Worm (Caenorhabditis elegans) whole organism, L1 larva: ENCODE measurements around the gene txt-18.

Experiments used
- C04F5.9 ChIP-seq: sonication (generic microtip); optimal IDR thresholded peaks from 2 replicates; lab custom pipeline; 2016; ENCODE audit warnings: missing genetic modification characterization, missing compliant biosample characterization
- C16A3.4 ChIP-seq: fragments of 150-350 bp; optimal IDR thresholded peaks from 2 replicates; lab custom pipeline; 2014; ENCODE audit warnings: missing biosample characterization, missing genetic modification characterization
- C34B4.2 ChIP-seq: sonication (generic microtip); optimal IDR thresholded peaks from 2 replicates; lab custom pipeline; 2017; ENCODE audit warnings: mild to moderate bottlenecking, missing genetic modification characterization, missing compliant biosample characterization
- Y116A8C.19 ChIP-seq: sonication (generic microtip); optimal IDR thresholded peaks from 2 replicates; lab custom pipeline; 2016; ENCODE audit warnings: missing compliant biosample characterization, missing genetic modification characterization, borderline replicate concordance
- aha-1 ChIP-seq: fragments of 150-350 bp; optimal IDR thresholded peaks from 2 replicates; lab custom pipeline; 2014; ENCODE audit warnings: missing biosample characterization, missing genetic modification characterization
- aly-2 ChIP-seq: fragments of 150-350 bp; optimal IDR thresholded peaks from 2 replicates; lab custom pipeline; 2014; ENCODE audit warnings: missing biosample characterization, missing genetic modification characterization
- blmp-1 ChIP-seq: fragments of 150-350 bp; optimal IDR thresholded peaks from 2 replicates; lab custom pipeline; 2014; ENCODE audit warnings: missing biosample characterization, missing genetic modification characterization
- ceh-88 ChIP-seq: fragments of 200-800 bp; sonication (Bioruptor generic); IDR thresholded peaks from 2 replicates; pipeline ENCODE4 v1.3.6; 2022; ENCODE audit warnings: missing genetic modification characterization, missing compliant biosample characterization
- ceh-90 ChIP-seq: sonication (generic microtip); optimal IDR thresholded peaks from 2 replicates; lab custom pipeline; 2016; ENCODE audit warnings: missing genetic modification characterization, missing compliant biosample characterization
- ces-1 ChIP-seq: fragments of 150-350 bp; optimal IDR thresholded peaks from 2 replicates; lab custom pipeline; 2014; ENCODE audit warnings: missing biosample characterization, missing genetic modification reagents, missing genetic modification characterization
- dsc-1 ChIP-seq: sonication (generic microtip); optimal IDR thresholded peaks from 2 replicates; lab custom pipeline; 2016; ENCODE audit warnings: mild to moderate bottlenecking, missing genetic modification characterization, missing compliant biosample characterization
- efl-1 ChIP-seq, 4 experiments: fragments of 150-350 bp; optimal IDR thresholded peaks in 3 of 4; peaks in 1 of 4; 1 replicate in 1 of 4; 2 replicates in 3 of 4; lab custom pipeline; 2014; ENCODE audit warnings: missing biosample characterization in 2 of 4, missing genetic modification characterization in 2 of 4, missing genetic modification reagents in 2 of 4
- elt-2 ChIP-seq: sonication (generic microtip); optimal IDR thresholded peaks from 2 replicates; lab custom pipeline; 2016; ENCODE audit warnings: missing genetic modification characterization, mild to moderate bottlenecking, inconsistent platforms, missing compliant biosample characterization, missing genetic modification reagents
- elt-3 ChIP-seq, 6 experiments: fragments of 150-350 bp in 1 of 6; sonication (generic microtip); optimal IDR thresholded peaks; 2 replicates each; lab custom pipeline; 2017 to 2018; ENCODE audit warnings: missing biosample characterization in 6 of 6, missing genetic modification characterization in 6 of 6, inconsistent platforms in 1 of 6
- ets-5 ChIP-seq: fragments of 200-800 bp; sonication (Bioruptor generic); IDR thresholded peaks from 2 replicates; pipeline ENCODE4 v1.3.6; 2022; ENCODE audit warnings: missing genetic modification characterization, missing compliant biosample characterization
- fkh-8 ChIP-seq: sonication (generic microtip); optimal IDR thresholded peaks from 2 replicates; lab custom pipeline; 2016; ENCODE audit warnings: mild to moderate bottlenecking, missing genetic modification characterization, missing compliant biosample characterization
- fos-1 ChIP-seq: fragments of 150-350 bp; optimal IDR thresholded peaks from 2 replicates; lab custom pipeline; 2014; ENCODE audit warnings: missing biosample characterization, missing genetic modification characterization
- grh-1 ChIP-seq: fragments of 200-800 bp; sonication (Bioruptor generic); IDR thresholded peaks from 2 replicates; pipeline ENCODE4 v1.3.6; 2022; ENCODE audit warnings: missing genetic modification reagents, missing genetic modification characterization, missing compliant biosample characterization
- hlh-4 ChIP-seq: sonication (generic microtip); optimal IDR thresholded peaks from 2 replicates; lab custom pipeline; 2016; ENCODE audit warnings: mild to moderate bottlenecking, missing genetic modification characterization, missing compliant biosample characterization
- hpl-2 ChIP-seq: fragments of 150-350 bp; optimal IDR thresholded peaks from 2 replicates; lab custom pipeline; 2014; ENCODE audit warnings: missing biosample characterization, missing genetic modification reagents, missing genetic modification characterization
- irx-1 ChIP-seq: sonication (generic microtip); optimal IDR thresholded peaks from 2 replicates; lab custom pipeline; 2016; ENCODE audit warnings: missing genetic modification characterization, missing compliant biosample characterization
- isw-1 ChIP-seq: fragments of 200-800 bp; sonication (Bioruptor generic); IDR thresholded peaks from 2 replicates; pipeline ENCODE4 v1.3.6; 2022; ENCODE audit warnings: missing genetic modification characterization, missing compliant biosample characterization
- jun-1 ChIP-seq: fragments of 150-350 bp; optimal IDR thresholded peaks from 2 replicates; lab custom pipeline; 2014; ENCODE audit warnings: missing biosample characterization, missing genetic modification reagents, missing genetic modification characterization
- lin-13 ChIP-seq: fragments of 150-350 bp; optimal IDR thresholded peaks from 2 replicates; lab custom pipeline; 2014; ENCODE audit warnings: missing biosample characterization, missing genetic modification reagents, missing genetic modification characterization
- lin-14 ChIP-seq: fragments of 200-800 bp; sonication (Bioruptor generic); optimal IDR thresholded peaks from 2 replicates; lab custom pipeline; 2018; ENCODE audit warnings: mild to moderate bottlenecking, missing genetic modification characterization, moderate library complexity, missing compliant biosample characterization
- lin-35 ChIP-seq, 2 experiments: fragments of 150-350 bp; optimal IDR thresholded peaks; 2 replicates each; lab custom pipeline; 2014; ENCODE audit warnings: missing biosample characterization in 2 of 2, missing genetic modification characterization in 2 of 2, missing genetic modification reagents in 2 of 2
- lin-39 ChIP-seq: fragments of 150-350 bp; optimal IDR thresholded peaks from 2 replicates; lab custom pipeline; 2014; ENCODE audit warnings: missing biosample characterization, missing genetic modification reagents, missing genetic modification characterization
- lir-3 ChIP-seq: sonication (generic microtip); optimal IDR thresholded peaks from 2 replicates; lab custom pipeline; 2016; ENCODE audit warnings: mild to moderate bottlenecking, missing genetic modification characterization, moderate library complexity, missing compliant biosample characterization; ENCODE audit not compliant: poor library complexity
- mab-9 ChIP-seq: fragments of 200-800 bp; sonication (Bioruptor generic); IDR thresholded peaks from 2 replicates; pipeline ENCODE4 v1.3.6; 2022; ENCODE audit warnings: missing genetic modification reagents, missing genetic modification characterization, missing compliant biosample characterization
- mdl-1 ChIP-seq, 2 experiments: fragments of 150-350 bp; optimal IDR thresholded peaks; 2 replicates each; lab custom pipeline; 2014 to 2017; ENCODE audit warnings: missing biosample characterization in 2 of 2, missing genetic modification characterization in 2 of 2, inconsistent platforms in 1 of 2
- mef-2 ChIP-seq: fragments of 150-350 bp; optimal IDR thresholded peaks from 2 replicates; lab custom pipeline; 2014; ENCODE audit warnings: missing biosample characterization, missing genetic modification characterization
- mep-1 ChIP-seq: fragments of 150-350 bp; optimal IDR thresholded peaks from 2 replicates; lab custom pipeline; 2014; ENCODE audit warnings: missing biosample characterization, missing genetic modification characterization
- nhr-12 ChIP-seq: sonication (generic microtip); optimal IDR thresholded peaks from 2 replicates; lab custom pipeline; 2017; ENCODE audit warnings: missing biosample characterization, missing genetic modification characterization
- nhr-19 ChIP-seq: fragments of 200-800 bp; sonication (Bioruptor generic); conservative IDR thresholded peaks from 2 replicates; pipeline ENCODE4 v1.3.6; 2022; ENCODE audit warnings: missing genetic modification characterization, missing compliant biosample characterization
- nhr-71 ChIP-seq: sonication (generic microtip); optimal IDR thresholded peaks from 2 replicates; lab custom pipeline; 2016; ENCODE audit warnings: mild to moderate bottlenecking, missing genetic modification characterization, moderate library complexity, missing compliant biosample characterization
- nhr-77 ChIP-seq: fragments of 150-350 bp; optimal IDR thresholded peaks from 2 replicates; lab custom pipeline; 2014; ENCODE audit warnings: missing biosample characterization, missing genetic modification characterization
- nhr-84 ChIP-seq: sonication (generic microtip); optimal IDR thresholded peaks from 2 replicates; lab custom pipeline; 2017; ENCODE audit warnings: missing biosample characterization, missing genetic modification characterization
- nhr-90 ChIP-seq: sonication (generic microtip); optimal IDR thresholded peaks from 2 replicates; lab custom pipeline; 2016; ENCODE audit warnings: mild to moderate bottlenecking, missing genetic modification characterization, missing compliant biosample characterization; ENCODE audit not compliant: poor library complexity
- pqm-1 ChIP-seq: sonication (generic microtip); optimal IDR thresholded peaks from 3 replicates; lab custom pipeline; 2017; ENCODE audit warnings: missing biosample characterization, missing genetic modification characterization
- snu-23 ChIP-seq: sonication (generic microtip); optimal IDR thresholded peaks from 2 replicates; lab custom pipeline; 2016; ENCODE audit warnings: missing genetic modification characterization, missing compliant biosample characterization
- sup-37 ChIP-seq: fragments of 200-800 bp; sonication (Bioruptor generic); optimal IDR thresholded peaks from 2 replicates; lab custom pipeline; 2018; ENCODE audit warnings: mild to moderate bottlenecking, missing genetic modification characterization, missing compliant biosample characterization
- swsn-7 ChIP-seq: sonication (generic microtip); optimal IDR thresholded peaks from 2 replicates; lab custom pipeline; 2016; ENCODE audit warnings: missing genetic modification characterization, missing compliant biosample characterization
- unc-98 ChIP-seq: fragments of 200-800 bp; sonication (Bioruptor generic); IDR thresholded peaks from 2 replicates; pipeline ENCODE4 v1.3.6; 2022; ENCODE audit warnings: missing genetic modification characterization, missing compliant biosample characterization
- vab-15 ChIP-seq: sonication (generic microtip); optimal IDR thresholded peaks from 2 replicates; lab custom pipeline; 2017; ENCODE audit warnings: missing genotype, mild to moderate bottlenecking, missing genetic modification characterization, missing compliant biosample characterization
- xbp-1 ChIP-seq: sonication (generic microtip); optimal IDR thresholded peaks from 2 replicates; lab custom pipeline; 2016; ENCODE audit warnings: missing genetic modification characterization, missing compliant biosample characterization
- zip-4 ChIP-seq: fragments of 200-800 bp; sonication (Bioruptor generic); optimal IDR thresholded peaks from 2 replicates; lab custom pipeline; 2018; ENCODE audit warnings: mild to moderate bottlenecking, missing genetic modification characterization, moderate library complexity, missing compliant biosample characterization
- ztf-11 ChIP-seq, 2 experiments: sonication (generic microtip); optimal IDR thresholded peaks; 2 replicates each; lab custom pipeline; 2016 to 2017; ENCODE audit warnings: missing genetic modification characterization in 2 of 2, missing biosample characterization in 1 of 2, missing compliant biosample characterization in 1 of 2

Gene txt-18

ce11 chrII:6333887-6334286 lies 10.0 kb upstream of the txt-18 start, which contains the start of gene ttc-39B:
ttc-39B (minus strand) TSS chrII:6333987.
- TF ChIP-seq mdl-1 (tag; optimal IDR thresholded peaks at IDR 0.05; lab: Kevin White, UChicago) (no peak), nhr-19 (GFP tag; lab: Robert Waterston, UW) (no peak), pqm-1 (tag; lab: Kevin White, UChicago) (no peak), C34B4.2 (tag; lab: Kevin White, UChicago) (no peak), elt-2 (tag; lab: Kevin White, UChicago) (no peak), hpl-2 (GFP tag; lab: Kevin White, UChicago) (no peak), xbp-1 (tag; lab: Kevin White, UChicago) (no peak), ets-5 (no peak), elt-3 (tag; optimal IDR thresholded peaks at IDR 0.05; lab: Kevin White, UChicago) (no peak), ceh-88 (GFP tag; lab: Robert Waterston, UW) (no peak), Y116A8C.19 (no peak), snu-23 (GFP tag; lab: Kevin White, UChicago) (no peak), C16A3.4 (tag; lab: Kevin White, UChicago) (no peak), grh-1 (GFP tag; lab: Robert Waterston, UW) (no peak)
- TF ChIP-seq, all 84 proteins: peak for 0

ce11 chrII:6334745-6335260 lies 9.1 kb upstream of the txt-18 start:
- TF ChIP-seq lin-13 (GFP tag; lab: Kevin White, UChicago): no peak
- TF ChIP-seq lin-14 (GFP tag; lab: Kevin White, UChicago): peak; percentile 0
- TF ChIP-seq elt-2 (tag; lab: Kevin White, UChicago): peak; percentile 46
- TF ChIP-seq lin-35 (GFP tag; optimal IDR thresholded peaks at IDR 0.05; lab: Kevin White, UChicago): peak in 1 of 2 experiments; percentile 7
- no peak for TF ChIP-seq efl-1 (optimal IDR thresholded peaks at IDR 0.05; lab: Kevin White, UChicago)
- peak in 1 of 2 experiments; percentile 90 for TF ChIP-seq efl-1 (GFP tag; optimal IDR thresholded peaks at IDR 0.05 in 1 of 2; lab: Kevin White, UChicago)

ce11 chrII:6335358-6335757 lies 8.5 kb upstream of the txt-18 start, which contains the start of gene C32D5.14:
C32D5.14 (plus strand) TSS chrII:6335488.
- no peak for TF ChIP-seq ceh-90 (tag; lab: Kevin White, UChicago)
- no peak for TF ChIP-seq unc-98 (GFP tag; lab: Robert Waterston, UW)
- TF ChIP-seq C16A3.4 (tag; lab: Kevin White, UChicago): no peak
- peak; percentile 46 for TF ChIP-seq nhr-71
- TF ChIP-seq nhr-84: no peak
- no peak for TF ChIP-seq fos-1
- TF ChIP-seq aly-2: no peak
- TF ChIP-seq lin-14 (GFP tag; lab: Kevin White, UChicago): no peak
- TF ChIP-seq hlh-4: no peak
- no peak for TF ChIP-seq ces-1 (GFP tag; lab: Kevin White, UChicago)
- TF ChIP-seq isw-1 (GFP tag; lab: Robert Waterston, UW): no peak
- TF ChIP-seq zip-4 (GFP tag; lab: Kevin White, UChicago): no peak
- TF ChIP-seq irx-1 (tag; lab: Kevin White, UChicago): no peak
- no peak for TF ChIP-seq jun-1 (tag; lab: Kevin White, UChicago)
- TF ChIP-seq sup-37 (GFP tag; lab: Kevin White, UChicago): no peak
- no peak for TF ChIP-seq mab-9 (GFP tag; lab: Robert Waterston, UW)
- no peak for TF ChIP-seq efl-1 (optimal IDR thresholded peaks at IDR 0.05; lab: Kevin White, UChicago)
- TF ChIP-seq efl-1 (GFP tag; optimal IDR thresholded peaks at IDR 0.05 in 1 of 2; lab: Kevin White, UChicago): peak in 1 of 2 experiments; percentile 88
- no peak for TF ChIP-seq ztf-11 (tag; optimal IDR thresholded peaks at IDR 0.05; lab: Kevin White, UChicago)
- no peak for TF ChIP-seq blmp-1 (tag; lab: Kevin White, UChicago)
- TF ChIP-seq swsn-7 (tag; lab: Kevin White, UChicago): no peak
- TF ChIP-seq C04F5.9 (tag; lab: Kevin White, UChicago): no peak
- TF ChIP-seq mep-1 (tag; lab: Kevin White, UChicago): no peak
- peak; percentile 89 for TF ChIP-seq fkh-8 (tag; lab: Kevin White, UChicago)
- no peak for TF ChIP-seq nhr-77
- TF ChIP-seq aha-1 (tag; lab: Kevin White, UChicago): no peak
- TF ChIP-seq lin-39: no peak
- TF ChIP-seq pqm-1 (tag; lab: Kevin White, UChicago): peak; percentile 41
- TF ChIP-seq mef-2 (tag; lab: Kevin White, UChicago): no peak
- TF ChIP-seq vab-15 (tag; lab: Kevin White, UChicago): no peak
- no peak for TF ChIP-seq nhr-90 (tag; lab: Kevin White, UChicago)
- TF ChIP-seq lir-3 (tag; lab: Kevin White, UChicago): no peak
- peak; percentile 31 for TF ChIP-seq dsc-1
- no peak for TF ChIP-seq nhr-12
- TF ChIP-seq mdl-1 (tag; optimal IDR thresholded peaks at IDR 0.05; lab: Kevin White, UChicago): no peak
- no peak for TF ChIP-seq C34B4.2 (tag; lab: Kevin White, UChicago)
- no peak for TF ChIP-seq xbp-1 (tag; lab: Kevin White, UChicago)
